Worm (Caenorhabditis elegans) whole organism, late embryonic: ENCODE measurements around the gene C01G5.25.
A peak's percentile ranks its signal among the peaks of the same experiment; 100 is the strongest.

Experiments used
- C08G9.2 ChIP-seq: sonication (generic microtip); optimal IDR thresholded peaks from 2 replicates; lab custom pipeline; 2016; ENCODE audit warnings: mild to moderate bottlenecking, missing genetic modification characterization, moderate library complexity, missing compliant biosample characterization
- C38D4.7 ChIP-seq: fragments of 200-800 bp; sonication (Bioruptor generic); optimal IDR thresholded peaks from 2 replicates; lab custom pipeline; 2018; ENCODE audit warnings: mild to moderate bottlenecking, missing genetic modification characterization, moderate library complexity, missing compliant biosample characterization
- K09A11.1 ChIP-seq: sonication (generic microtip); optimal IDR thresholded peaks from 2 replicates; lab custom pipeline; 2017; ENCODE audit warnings: antibody characterized with exemption, mild to moderate bottlenecking, missing genetic modification characterization, missing compliant biosample characterization; ENCODE audit not compliant: insufficient read depth
- Y22D7AL.16 ChIP-seq: sonication (generic microtip); optimal IDR thresholded peaks from 2 replicates; lab custom pipeline; 2016; ENCODE audit warnings: missing genetic modification characterization, missing compliant biosample characterization
- ama-1 ChIP-seq: fragments of 150-350 bp; optimal IDR thresholded peaks from 2 replicates; lab custom pipeline; 2014
- ceh-14 ChIP-seq: sonication (generic microtip); optimal IDR thresholded peaks from 2 replicates; lab custom pipeline; 2016; ENCODE audit warnings: missing genotype, missing genetic modification characterization, missing compliant biosample characterization
- ceh-2 ChIP-seq: sonication (generic microtip); optimal IDR thresholded peaks from 2 replicates; lab custom pipeline; 2016; ENCODE audit warnings: missing genotype, missing genetic modification characterization, missing compliant biosample characterization
- ceh-22 ChIP-seq: sonication (generic microtip); optimal IDR thresholded peaks from 2 replicates; lab custom pipeline; 2017; ENCODE audit warnings: missing biosample characterization, missing genetic modification characterization
- ceh-30 ChIP-seq: fragments of 150-350 bp; optimal IDR thresholded peaks from 2 replicates; lab custom pipeline; 2014; ENCODE audit warnings: missing biosample characterization, missing genetic modification characterization
- ceh-31 ChIP-seq: sonication (generic microtip); optimal IDR thresholded peaks from 2 replicates; lab custom pipeline; 2016; ENCODE audit warnings: missing genetic modification characterization, missing compliant biosample characterization
- ceh-34 ChIP-seq: sonication (generic microtip); optimal IDR thresholded peaks from 2 replicates; lab custom pipeline; 2016; ENCODE audit warnings: mild to moderate bottlenecking, missing genetic modification characterization, missing compliant biosample characterization
- ceh-45 ChIP-seq: fragments of 200-800 bp; sonication (Bioruptor generic); IDR thresholded peaks from 2 replicates; pipeline ENCODE4 v1.3.6; 2022; ENCODE audit warnings: missing genetic modification reagents, missing genetic modification characterization, missing compliant biosample characterization
- ceh-6 ChIP-seq: fragments of 200-800 bp; sonication (Bioruptor generic); optimal IDR thresholded peaks from 2 replicates; lab custom pipeline; 2018; ENCODE audit warnings: mild to moderate bottlenecking, missing genetic modification characterization, missing compliant biosample characterization
- ceh-9 ChIP-seq: sonication (generic microtip); optimal IDR thresholded peaks from 2 replicates; lab custom pipeline; 2016; ENCODE audit warnings: mild to moderate bottlenecking, missing genetic modification characterization, inconsistent platforms, missing compliant biosample characterization
- che-1 ChIP-seq: sonication (generic microtip); optimal IDR thresholded peaks from 2 replicates; lab custom pipeline; 2016; ENCODE audit warnings: mild to moderate bottlenecking, missing genetic modification characterization, missing compliant biosample characterization
- dmd-4 ChIP-seq: sonication (generic microtip); optimal IDR thresholded peaks from 2 replicates; lab custom pipeline; 2016; ENCODE audit warnings: borderline replicate concordance, missing genetic modification characterization, missing compliant biosample characterization
- dve-1 ChIP-seq: sonication (generic microtip); optimal IDR thresholded peaks from 2 replicates; lab custom pipeline; 2017; ENCODE audit warnings: antibody characterized with exemption, mild to moderate bottlenecking, missing genetic modification characterization, missing compliant biosample characterization
- elt-2 ChIP-seq: sonication (generic microtip); optimal IDR thresholded peaks from 2 replicates; lab custom pipeline; 2016; ENCODE audit warnings: missing genetic modification reagents, missing genetic modification characterization, missing compliant biosample characterization
- ets-4 ChIP-seq: sonication (generic microtip); optimal IDR thresholded peaks from 2 replicates; lab custom pipeline; 2016; ENCODE audit warnings: missing genetic modification characterization, missing compliant biosample characterization
- eyg-1 ChIP-seq: sonication (generic microtip); optimal IDR thresholded peaks from 2 replicates; lab custom pipeline; 2016; ENCODE audit warnings: missing genotype, missing genetic modification characterization, missing compliant biosample characterization
- fax-1 ChIP-seq: sonication (generic microtip); optimal IDR thresholded peaks from 2 replicates; lab custom pipeline; 2016; ENCODE audit warnings: missing genotype, missing genetic modification characterization, missing compliant biosample characterization
- fkh-10 ChIP-seq: fragments of 150-350 bp; optimal IDR thresholded peaks from 2 replicates; lab custom pipeline; 2014; ENCODE audit warnings: missing biosample characterization, missing genetic modification reagents, missing genetic modification characterization
- fkh-6 ChIP-seq: sonication (generic microtip); optimal IDR thresholded peaks from 2 replicates; lab custom pipeline; 2016; ENCODE audit warnings: missing genetic modification characterization, missing compliant biosample characterization
- hlh-30 ChIP-seq: sonication (generic microtip); optimal IDR thresholded peaks from 2 replicates; lab custom pipeline; 2017; ENCODE audit warnings: antibody characterized with exemption, missing genetic modification characterization, missing compliant biosample characterization; ENCODE audit not compliant: insufficient read depth
- hlh-6 ChIP-seq: sonication (generic microtip); optimal IDR thresholded peaks from 2 replicates; lab custom pipeline; 2016; ENCODE audit warnings: missing genotype, missing genetic modification characterization, missing compliant biosample characterization
- hlh-8 ChIP-seq: sonication (generic microtip); optimal IDR thresholded peaks from 2 replicates; lab custom pipeline; 2016; ENCODE audit warnings: missing genotype, missing genetic modification characterization, missing compliant biosample characterization
- lin-11 ChIP-seq: fragments of 200-800 bp; sonication (Bioruptor generic); optimal IDR thresholded peaks from 2 replicates; lab custom pipeline; 2018; ENCODE audit warnings: mild to moderate bottlenecking, missing genetic modification characterization, missing compliant biosample characterization
- mec-3 ChIP-seq: sonication (generic microtip); optimal IDR thresholded peaks from 2 replicates; lab custom pipeline; 2016; ENCODE audit warnings: borderline replicate concordance, missing genetic modification characterization, missing compliant biosample characterization
- nfya-1 ChIP-seq: sonication (generic microtip); optimal IDR thresholded peaks from 2 replicates; lab custom pipeline; 2017; ENCODE audit warnings: missing genetic modification characterization, mild to moderate bottlenecking, missing compliant biosample characterization, antibody characterized with exemption, moderate library complexity
- nhr-11 ChIP-seq: fragments of 150-350 bp; optimal IDR thresholded peaks from 2 replicates; lab custom pipeline; 2014; ENCODE audit warnings: missing biosample characterization, missing genetic modification characterization
- nhr-232 ChIP-seq: sonication (generic microtip); optimal IDR thresholded peaks from 2 replicates; lab custom pipeline; 2016; ENCODE audit warnings: missing genetic modification characterization, missing compliant biosample characterization
- npax-4 ChIP-seq: sonication (generic microtip); optimal IDR thresholded peaks from 2 replicates; lab custom pipeline; 2016; ENCODE audit warnings: missing genetic modification characterization, missing compliant biosample characterization
- odd-2 ChIP-seq: sonication (generic microtip); optimal IDR thresholded peaks from 2 replicates; lab custom pipeline; 2017; ENCODE audit warnings: antibody characterized with exemption, mild to moderate bottlenecking, missing genetic modification characterization, missing compliant biosample characterization
- pag-3 ChIP-seq: sonication (generic microtip); optimal IDR thresholded peaks from 2 replicates; lab custom pipeline; 2016; ENCODE audit warnings: missing compliant biosample characterization, missing genetic modification characterization, borderline replicate concordance
- pha-2 ChIP-seq: sonication (generic microtip); optimal IDR thresholded peaks from 2 replicates; lab custom pipeline; 2017; ENCODE audit warnings: mild to moderate bottlenecking, missing genetic modification characterization, missing compliant biosample characterization
- pha-4 ChIP-seq: fragments of 150-350 bp; optimal IDR thresholded peaks from 2 replicates; lab custom pipeline; 2018; ENCODE audit warnings: missing biosample characterization, missing genetic modification reagents, missing genetic modification characterization
- pros-1 ChIP-seq: fragments of 150-350 bp; optimal IDR thresholded peaks from 2 replicates; lab custom pipeline; 2014; ENCODE audit warnings: missing biosample characterization, missing genetic modification reagents, missing genetic modification characterization
- rnt-1 ChIP-seq: sonication (generic microtip); optimal IDR thresholded peaks from 2 replicates; lab custom pipeline; 2016; ENCODE audit warnings: missing genetic modification characterization, missing compliant biosample characterization
- sdc-2 ChIP-seq: sonication (generic microtip); optimal IDR thresholded peaks from 2 replicates; lab custom pipeline; 2016; ENCODE audit warnings: missing genotype, missing genetic modification characterization, missing compliant biosample characterization
- ttx-3 ChIP-seq: sonication (generic microtip); optimal IDR thresholded peaks from 2 replicates; lab custom pipeline; 2016; ENCODE audit warnings: missing genetic modification reagents, missing genetic modification characterization, missing compliant biosample characterization
- unc-3 ChIP-seq, 2 experiments: fragments of 200-800 bp in 1 of 2; sonication (Bioruptor generic) in 1 of 2; sonication (generic microtip) in 1 of 2; conservative IDR thresholded peaks in 1 of 2; optimal IDR thresholded peaks in 1 of 2; 2 replicates each; pipeline versions ENCODE4 v1.3.6 to Lab custom; 2016 to 2022; ENCODE audit warnings: missing compliant biosample characterization in 2 of 2, missing genetic modification characterization in 2 of 2, missing genetic modification reagents in 1 of 2
- unc-42 ChIP-seq: sonication (generic microtip); optimal IDR thresholded peaks from 2 replicates; lab custom pipeline; 2016; ENCODE audit warnings: missing genotype, missing genetic modification characterization, missing compliant biosample characterization
- unc-55 ChIP-seq: sonication (generic microtip); optimal IDR thresholded peaks from 2 replicates; lab custom pipeline; 2017; ENCODE audit warnings: missing biosample characterization, missing genetic modification reagents, missing genetic modification characterization
- unc-86 ChIP-seq: sonication (generic microtip); optimal IDR thresholded peaks from 2 replicates; lab custom pipeline; 2016; ENCODE audit warnings: missing genetic modification characterization, missing compliant biosample characterization
- zip-5 ChIP-seq: sonication (generic microtip); optimal IDR thresholded peaks from 2 replicates; lab custom pipeline; 2016; ENCODE audit warnings: missing genetic modification characterization, missing compliant biosample characterization
- ztf-16 ChIP-seq: sonication (generic microtip); optimal IDR thresholded peaks from 2 replicates; lab custom pipeline; 2017; ENCODE audit warnings: missing genetic modification characterization, missing compliant biosample characterization

The C01G5.25 gene

DNA sequence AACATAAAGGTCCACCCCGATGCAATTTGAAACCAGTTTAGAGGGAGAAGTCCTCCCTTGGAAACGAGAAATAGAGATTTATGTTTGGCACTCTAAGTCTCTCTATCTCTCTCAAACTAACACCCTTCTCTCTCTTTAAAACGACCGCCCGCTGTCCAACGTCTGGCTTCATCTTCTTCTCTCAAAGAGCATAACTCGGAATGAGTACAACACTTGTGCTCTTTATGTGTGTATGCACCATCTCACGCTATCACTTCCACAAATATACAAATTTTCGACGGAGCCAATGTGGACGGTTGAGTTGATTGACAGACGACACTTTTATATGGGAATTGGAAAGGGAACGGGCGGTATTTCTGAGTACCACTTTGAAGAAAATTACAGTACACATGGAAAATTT lies 32.9 kb downstream of the C01G5.25 start:
- no peak for TF ChIP-seq ets-4 (tag; lab: Kevin White, UChicago)
- TF ChIP-seq nfya-1 (tag; lab: Kevin White, UChicago) = peak; percentile 37
- peak; percentile 71 for TF ChIP-seq unc-55 (GFP tag; lab: Kevin White, UChicago)

DNA sequence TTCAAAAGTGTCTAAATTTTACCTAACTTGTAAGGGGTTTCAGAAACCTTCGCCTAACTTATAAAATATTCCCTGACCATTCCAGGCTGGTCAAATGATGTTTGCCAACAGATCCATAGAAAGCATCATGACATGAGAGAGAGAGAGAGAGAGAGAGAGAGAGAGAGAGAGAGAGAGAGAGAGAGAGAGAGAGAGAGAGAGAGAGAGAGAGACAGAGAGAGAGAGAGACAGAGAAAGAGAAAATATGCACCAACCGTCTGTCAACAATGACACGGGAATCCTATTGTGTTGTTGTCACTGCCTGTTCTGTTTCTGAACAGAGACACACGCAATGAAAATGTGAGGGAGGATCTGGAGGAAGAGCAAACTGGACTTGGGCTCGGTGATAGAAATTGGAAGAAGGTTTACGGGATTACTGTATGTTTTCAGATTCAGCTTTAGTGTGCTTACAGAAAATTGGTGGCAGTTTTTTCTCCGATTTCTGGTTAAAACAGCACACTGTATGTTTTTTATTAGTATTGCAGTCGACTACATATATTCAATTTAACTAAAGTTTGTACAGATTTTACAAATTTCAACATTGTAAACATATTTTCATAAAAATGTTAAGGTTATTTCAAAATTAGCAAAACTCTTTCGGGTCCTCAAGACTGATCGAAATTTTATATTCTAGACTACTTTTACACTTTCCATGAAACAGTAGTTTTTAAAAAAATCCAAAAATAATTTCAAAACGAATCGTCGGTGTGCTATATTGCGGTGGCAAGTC lies 34.7 kb downstream of the C01G5.25 start:
- TF ChIP-seq ceh-22 (tag; lab: Kevin White, UChicago) (no peak), pag-3 (no peak), dve-1 (peak; percentile 59), lin-11 (peak; percentile 9)

DNA sequence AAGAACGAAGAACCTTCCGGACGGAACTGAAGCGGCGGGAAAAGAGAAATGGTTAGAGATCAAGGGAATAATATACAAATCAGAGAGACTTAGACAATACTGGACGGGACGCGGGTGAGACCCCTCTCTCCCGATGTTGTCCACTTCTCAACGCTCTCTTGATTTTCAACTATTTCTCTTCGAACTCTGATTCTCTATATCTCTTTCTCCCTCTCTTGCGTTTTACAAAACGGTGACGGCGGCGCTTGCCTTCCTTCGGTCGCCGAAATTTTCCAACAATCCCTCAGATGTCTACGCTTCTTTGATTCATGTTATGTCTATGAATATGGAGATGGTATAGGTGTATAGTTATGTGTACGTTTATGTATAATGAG lies 35.2 kb downstream of the C01G5.25 start:
- TF ChIP-seq odd-2 (tag; lab: Kevin White, UChicago) (no peak), unc-42 (tag; lab: Kevin White, UChicago) (no peak), nhr-232 (no peak), ttx-3 (tag; lab: Kevin White, UChicago) (no peak), ama-1 (lab: Kevin White, UChicago) (no peak), lin-11 (no peak), mec-3 (no peak), eyg-1 (tag; lab: Kevin White, UChicago) (no peak), fkh-10 (no peak), fax-1 (tag; lab: Kevin White, UChicago) (no peak), hlh-30 (tag; lab: Kevin White, UChicago) (no peak), K09A11.1 (no peak), hlh-6 (tag; lab: Kevin White, UChicago) (no peak), ceh-14 (tag; lab: Kevin White, UChicago) (no peak), dmd-4 (tag; lab: Kevin White, UChicago) (no peak), ceh-34 (peak; percentile 55), ceh-31 (tag; lab: Kevin White, UChicago) (peak; percentile 70), pha-4 (tag; lab: Kevin White, UChicago) (no peak), ceh-6 (no peak), dve-1 (no peak), che-1 (tag; lab: Kevin White, UChicago) (no peak), hlh-8 (tag; lab: Kevin White, UChicago) (no peak), nfya-1 (tag; lab: Kevin White, UChicago) (peak; percentile 57), pha-2 (tag; lab: Kevin White, UChicago) (no peak), ceh-45 (no peak), Y22D7AL.16 (tag; lab: Kevin White, UChicago) (no peak), pag-3 (no peak), elt-2 (tag; lab: Kevin White, UChicago) (no peak), nhr-11 (tag; lab: Kevin White, UChicago) (no peak), ceh-9 (tag; lab: Kevin White, UChicago) (no peak), pros-1 (peak; percentile 32), C38D4.7 (GFP tag; lab: Kevin White, UChicago) (no peak), ceh-22 (tag; lab: Kevin White, UChicago) (peak; percentile 29), sdc-2 (tag; lab: Kevin White, UChicago) (no peak), unc-55 (GFP tag; lab: Kevin White, UChicago) (peak; percentile 15), unc-86 (no peak), unc-3 (GFP tag; conservative IDR thresholded peaks at IDR 0.05; lab: Robert Waterston, UW) (no peak), unc-3 (tag; optimal IDR thresholded peaks at IDR 0.05; lab: Kevin White, UChicago) (no peak), ceh-30 (peak; percentile 23), zip-5 (tag; lab: Kevin White, UChicago) (no peak), rnt-1 (peak; percentile 86), ceh-2 (tag; lab: Kevin White, UChicago) (no peak), fkh-6 (tag; lab: Kevin White, UChicago) (no peak), ztf-16 (tag; lab: Kevin White, UChicago) (no peak), C08G9.2 (tag; lab: Kevin White, UChicago) (no peak), npax-4 (tag; lab: Kevin White, UChicago) (no peak), ets-4 (tag; lab: Kevin White, UChicago) (peak; percentile 50)
